Fruit fly (Drosophila melanogaster) whole organism, prepupa: Measurements from ENCODE around the gene JMJD7.
A peak's percentile ranks its signal among the peaks of the same experiment; 100 is the strongest.

Experiments
- CG11762 ChIP-seq: fragments of 200-800 bp; sonication (Bioruptor generic); optimal IDR thresholded peaks from 3 replicates; lab custom pipeline; 2016; ENCODE audit warnings: missing biosample characterization, missing genetic modification characterization; ENCODE audit not compliant: insufficient read depth
- CG3032 ChIP-seq: fragments of 200-800 bp; optimal IDR thresholded peaks from 2 replicates; lab custom pipeline; 2019; ENCODE audit warnings: missing biosample characterization, mild to moderate bottlenecking, missing genetic modification characterization, moderate library complexity
- CG7368 ChIP-seq: fragments of 200-800 bp; sonication (Bioruptor generic); optimal IDR thresholded peaks from 3 replicates; lab custom pipeline; 2016; ENCODE audit warnings: missing biosample characterization, missing genetic modification characterization
- Eip75B ChIP-seq: fragments of 200-800 bp; sonication (Bioruptor generic); optimal IDR thresholded peaks from 3 replicates; lab custom pipeline; 2016; ENCODE audit warnings: missing biosample characterization, missing genetic modification characterization
- Hr39 ChIP-seq: fragments of 200-800 bp; sonication (Bioruptor generic); optimal IDR thresholded peaks from 2 replicates; lab custom pipeline; 2016; ENCODE audit warnings: missing biosample characterization, missing genetic modification characterization
- OdsH ChIP-seq: fragments of 200-800 bp; sonication (Bioruptor generic); optimal IDR thresholded peaks from 3 replicates; lab custom pipeline; 2016; ENCODE audit warnings: missing biosample characterization, missing genetic modification characterization
- fd59A ChIP-seq: fragments of 200-800 bp; sonication (Bioruptor generic); optimal IDR thresholded peaks from 2 replicates; lab custom pipeline; 2017; ENCODE audit warnings: missing biosample characterization, mild to moderate bottlenecking, missing genetic modification characterization, missing genetic modification reagents
- net ChIP-seq: fragments of 200-800 bp; sonication (Bioruptor generic); optimal IDR thresholded peaks from 3 replicates; lab custom pipeline; 2016; ENCODE audit warnings: missing biosample characterization, missing genetic modification characterization
- ss ChIP-seq, 2 experiments: fragments of 200-800 bp; sonication (Bioruptor generic); optimal IDR thresholded peaks; 2 replicates in 1 of 2; 3 replicates in 1 of 2; lab custom pipeline; 2017 to 2018; ENCODE audit warnings: mild to moderate bottlenecking in 2 of 2, missing biosample characterization in 2 of 2, missing genetic modification characterization in 2 of 2, moderate library complexity in 1 of 2
- vri ChIP-seq: fragments of 200-800 bp; sonication (Bioruptor generic); optimal IDR thresholded peaks from 3 replicates; lab custom pipeline; 2016; ENCODE audit warnings: missing biosample characterization, mild to moderate bottlenecking, missing genetic modification characterization

dm6 chr3L:13452281-13452680 is 2.2 kb upstream of the JMJD7 start:
- no peak for TF ChIP-seq vri (GFP tag; lab: Kevin White, UChicago)
- no peak for TF ChIP-seq CG7368 (GFP tag; lab: Kevin White, UChicago)
- TF ChIP-seq CG3032 (tag; lab: Kevin White, UChicago): no peak
- TF ChIP-seq CG11762 (GFP tag; lab: Kevin White, UChicago): no peak
- TF ChIP-seq net (GFP tag; lab: Kevin White, UChicago): peak; percentile 17
- TF ChIP-seq Hr39 (GFP tag; lab: Kevin White, UChicago): peak; percentile 18
- peak; percentile 31 for TF ChIP-seq OdsH (GFP tag; lab: Kevin White, UChicago)
- TF ChIP-seq fd59A (GFP tag; lab: Kevin White, UChicago): no peak
- no peak for TF ChIP-seq ss (GFP tag; optimal IDR thresholded peaks at IDR 0.05; lab: Kevin White, UChicago)
- no peak for TF ChIP-seq Eip75B
